Worm (Caenorhabditis elegans) whole organism, midembryonic: ENCODE measurements around the gene ttr-40.

Source experiments
- T22C8.4 ChIP-seq: fragments of 200-800 bp; sonication (Bioruptor generic); IDR thresholded peaks from 2 replicates; pipeline ENCODE4 v1.3.6; 2022; ENCODE audit warnings: missing genetic modification characterization, missing compliant biosample characterization
- klf-2 ChIP-seq: fragments of 200-800 bp; sonication (Bioruptor generic); conservative IDR thresholded peaks from 2 replicates; pipeline ENCODE4 v1.3.6; 2022; ENCODE audit warnings: missing genetic modification reagents, missing genetic modification characterization, missing compliant biosample characterization
- med-1 ChIP-seq: sonication (generic microtip); optimal IDR thresholded peaks from 2 replicates; lab custom pipeline; 2017; ENCODE audit warnings: missing genetic modification characterization, mild to moderate bottlenecking, missing compliant biosample characterization, antibody characterized with exemption, missing genetic modification reagents; ENCODE audit not compliant: insufficient read depth
- ref-1 ChIP-seq: fragments of 200-800 bp; sonication (Bioruptor generic); conservative IDR thresholded peaks from 2 replicates; pipeline ENCODE4 v1.3.6; 2022; ENCODE audit warnings: missing genetic modification reagents, missing genetic modification characterization, missing compliant biosample characterization
- tab-1 ChIP-seq: fragments of 200-800 bp; sonication (Bioruptor generic); IDR thresholded peaks from 2 replicates; pipeline ENCODE4 v1.3.6; 2022; ENCODE audit warnings: missing genetic modification characterization, missing compliant biosample characterization
- ztf-23 ChIP-seq: fragments of 200-800 bp; sonication (Bioruptor generic); IDR thresholded peaks from 2 replicates; pipeline ENCODE4 v1.3.6; 2022; ENCODE audit warnings: missing genetic modification reagents, missing genetic modification characterization, missing compliant biosample characterization
- ztf-29 ChIP-seq: fragments of 200-800 bp; sonication (Bioruptor generic); IDR thresholded peaks from 2 replicates; pipeline ENCODE4 v1.3.6; 2022; ENCODE audit warnings: missing genetic modification reagents, missing genetic modification characterization, missing compliant biosample characterization

ce11 chrV:9343629-9344624 lies 11.3 kb downstream of the ttr-40 start, which contains the start of gene tos-1:
- peak; percentile 77 for TF ChIP-seq ztf-29
- peak; percentile 86; the same call in 1 of the 2 replicates for TF ChIP-seq ref-1 (GFP tag; lab: Robert Waterston, UW)
- TF ChIP-seq tab-1 (GFP tag; lab: Robert Waterston, UW), result no peak; the same call in 1 of the 2 replicates
- 0 out of 2 replicates have a peak, but pooled peaks have one; percentile 15 for TF ChIP-seq T22C8.4
- no peak for TF ChIP-seq med-1 (GFP tag; lab: Kevin White, UChicago)
- TF ChIP-seq klf-2 (GFP tag; lab: Robert Waterston, UW), result 0 out of 2 replicates have a peak, but pooled peaks have one; percentile 14
- peak; percentile 87 for TF ChIP-seq ztf-23 (GFP tag; lab: Robert Waterston, UW)
